Worm (Caenorhabditis elegans) whole organism, late embryonic: ENCODE measurements around the gene R05H10.3.

Source experiments
- F13H6.1 ChIP-seq: sonication (generic microtip); optimal IDR thresholded peaks from 2 replicates; lab custom pipeline; 2016; ENCODE audit warnings: missing genetic modification characterization, missing compliant biosample characterization
- ceh-22 ChIP-seq: sonication (generic microtip); optimal IDR thresholded peaks from 2 replicates; lab custom pipeline; 2017; ENCODE audit warnings: missing biosample characterization, missing genetic modification characterization
- ceh-24 ChIP-seq: sonication (generic microtip); optimal IDR thresholded peaks from 2 replicates; lab custom pipeline; 2016; ENCODE audit warnings: mild to moderate bottlenecking, missing genetic modification characterization, missing compliant biosample characterization
- che-1 ChIP-seq: sonication (generic microtip); optimal IDR thresholded peaks from 2 replicates; lab custom pipeline; 2016; ENCODE audit warnings: mild to moderate bottlenecking, missing genetic modification characterization, missing compliant biosample characterization
- dmd-4 ChIP-seq: sonication (generic microtip); optimal IDR thresholded peaks from 2 replicates; lab custom pipeline; 2016; ENCODE audit warnings: borderline replicate concordance, missing genetic modification characterization, missing compliant biosample characterization
- hlh-6 ChIP-seq: sonication (generic microtip); optimal IDR thresholded peaks from 2 replicates; lab custom pipeline; 2016; ENCODE audit warnings: missing genotype, missing genetic modification characterization, missing compliant biosample characterization
- madf-2 ChIP-seq: sonication (generic microtip); optimal IDR thresholded peaks from 2 replicates; lab custom pipeline; 2017; ENCODE audit warnings: missing genetic modification characterization, missing compliant biosample characterization
- pag-3 ChIP-seq: sonication (generic microtip); optimal IDR thresholded peaks from 2 replicates; lab custom pipeline; 2016; ENCODE audit warnings: missing compliant biosample characterization, missing genetic modification characterization, borderline replicate concordance
- pqm-1 ChIP-seq: sonication (generic microtip); optimal IDR thresholded peaks from 2 replicates; lab custom pipeline; 2016; ENCODE audit warnings: missing genetic modification characterization, missing compliant biosample characterization
- sox-2 ChIP-seq: fragments of 200-800 bp; sonication (Bioruptor generic); IDR thresholded peaks from 2 replicates; pipeline ENCODE4 v1.3.6; 2022; ENCODE audit warnings: missing genetic modification reagents, missing genetic modification characterization, missing compliant biosample characterization
- zip-5 ChIP-seq: sonication (generic microtip); optimal IDR thresholded peaks from 2 replicates; lab custom pipeline; 2016; ENCODE audit warnings: missing genetic modification characterization, missing compliant biosample characterization

ce11 chrII:14910307-14910706, 40.6 kb downstream of the R05H10.3 start, which contains the start of gene R03C1.1:
- TF ChIP-seq hlh-6 (tag; lab: Kevin White, UChicago), result no peak
- TF ChIP-seq dmd-4 (tag; lab: Kevin White, UChicago), result no peak
- TF ChIP-seq F13H6.1, result no peak
- no peak for TF ChIP-seq zip-5 (tag; lab: Kevin White, UChicago)
- TF ChIP-seq pqm-1 (tag; lab: Kevin White, UChicago), result no peak
- TF ChIP-seq madf-2 (tag; lab: Kevin White, UChicago), result no peak
- no peak for TF ChIP-seq sox-2
- no peak for TF ChIP-seq ceh-22 (tag; lab: Kevin White, UChicago)
- no peak for TF ChIP-seq che-1 (tag; lab: Kevin White, UChicago)
- TF ChIP-seq ceh-24 (tag; lab: Kevin White, UChicago), result no peak
- no peak for TF ChIP-seq pag-3
